2 fruit fly cellular contexts compared by ENCODE assay signal in genomic region chr3L:12804730-12805170, dm6.
TF ChIP-seq lines count a peak whose summit lies in the region.

Gene Atg1 (minus strand): TSS chr3L:12805116.

TF ChIP-seq in whole organism, adult, 20 proteins besides CTCF, POLR2A, EP300 and RAD21 (continued from another document):
- TF ChIP-seq CG33017 (tag; optimal IDR thresholded peaks at IDR 0.05; lab: Kevin White, UChicago), result no peak
TF ChIP-seq in whole organism, adult: peak in this region for 7.

TF ChIP-seq in whole organism, embryonic, 481 proteins besides CTCF, POLR2A, EP300 and RAD21 (continued from another document and continues in another):
- TF ChIP-seq Hmr (GFP tag; optimal IDR thresholded peaks at IDR 0.05; lab: Kevin White, UChicago) (peak; percentile 37), Atf6 (GFP tag; IDR thresholded peaks at IDR 0.05; lab: Robert Waterston, UW) (0 out of 2 replicates have a peak, but pooled peaks have one; percentile 42), so (GFP tag; IDR thresholded peaks at IDR 0.05; lab: Robert Waterston, UW) (0 out of 3 replicates have a peak, but pooled peaks have one; percentile 42), Hr39 (optimal IDR thresholded peaks at IDR 0.05; lab: Kevin White, UChicago) (no peak), CG2678 (tag; optimal IDR thresholded peaks at IDR 0.05; lab: Kevin White, UChicago) (peak; percentile 15), slp2 (GFP tag; optimal IDR thresholded peaks at IDR 0.05; lab: Kevin White, UChicago) (no peak), crol (GFP tag; IDR thresholded peaks at IDR 0.05; lab: Robert Waterston, UW) (peak; percentile 16; the same call in 1 of the 2 replicates), her (GFP tag; optimal IDR thresholded peaks at IDR 0.05; lab: Kevin White, UChicago) (peak; percentile 51), CG12769 (tag; optimal IDR thresholded peaks at IDR 0.05; lab: Kevin White, UChicago) (peak; percentile 25), stwl (tag; optimal IDR thresholded peaks at IDR 0.05; lab: Kevin White, UChicago) (peak; percentile 1), CG10147 (GFP tag; optimal IDR thresholded peaks at IDR 0.05; lab: Kevin White, UChicago) (peak; percentile 16), E2f1 (GFP tag; IDR thresholded peaks at IDR 0.05; lab: Robert Waterston, UW) (no peak), az2 (GFP tag; optimal IDR thresholded peaks at IDR 0.05; lab: Kevin White, UChicago) (no peak), hkb (optimal IDR thresholded peaks at IDR 0.05; lab: Kevin White, UChicago) (no peak), hkb (GFP tag; IDR thresholded peaks at IDR 0.05; lab: Robert Waterston, UW) (peak; percentile 8; the same call in 1 of the 2 replicates), NfI (GFP tag; optimal IDR thresholded peaks at IDR 0.05; lab: Kevin White, UChicago) (no peak), CG13287 (GFP tag; IDR thresholded peaks at IDR 0.05; lab: Robert Waterston, UW; ENCODE audit: partially characterized antibody) (peak; percentile 19; the same call in 1 of the 2 replicates), Hr51 (GFP tag; optimal IDR thresholded peaks at IDR 0.05; lab: Kevin White, UChicago) (no peak), HLH3B (GFP tag; IDR thresholded peaks at IDR 0.05; lab: Robert Waterston, UW) (no peak), CG18011 (GFP tag; optimal IDR thresholded peaks at IDR 0.05; lab: Kevin White, UChicago) (no peak), cg (GFP tag; optimal IDR thresholded peaks at IDR 0.05; lab: Kevin White, UChicago) (peak; percentile 61), CG17829 (tag; optimal IDR thresholded peaks at IDR 0.05; lab: Kevin White, UChicago) (peak; percentile 22), dmrt11E (tag; optimal IDR thresholded peaks at IDR 0.05; lab: Kevin White, UChicago) (no peak), Bdp1 (GFP tag; optimal IDR thresholded peaks at IDR 0.05; lab: Kevin White, UChicago) (no peak), GATAe (GFP tag; conservative IDR thresholded peaks at IDR 0.05; lab: Robert Waterston, UW) (no peak), CG8924 (tag; optimal IDR thresholded peaks at IDR 0.05; lab: Kevin White, UChicago) (peak; percentile 3), HLHmδ (GFP tag; optimal IDR thresholded peaks at IDR 0.05; lab: Kevin White, UChicago) (peak; percentile 51), ERR (GFP tag; optimal IDR thresholded peaks at IDR 0.05; lab: Kevin White, UChicago) (no peak), cad (GFP tag; optimal IDR thresholded peaks at IDR 0.05; lab: Kevin White, UChicago) (no peak), B-H1 (GFP tag; IDR thresholded peaks at IDR 0.05; lab: Robert Waterston, UW) (no peak), CG32772 (GFP tag; IDR thresholded peaks at IDR 0.05; lab: Robert Waterston, UW) (no peak), CG10959 (GFP tag; IDR thresholded peaks at IDR 0.05; lab: Robert Waterston, UW) (no peak), CG8765 (GFP tag; IDR thresholded peaks at IDR 0.05; lab: Robert Waterston, UW) (no peak), Deaf1 (tag; optimal IDR thresholded peaks at IDR 0.05; lab: Kevin White, UChicago) (peak; percentile 8), esg (GFP tag; conservative IDR thresholded peaks at IDR 0.05; lab: Robert Waterston, UW) (no peak), mld (GFP tag; IDR thresholded peaks at IDR 0.05; lab: Robert Waterston, UW; ENCODE audit: partially characterized antibody) (no peak), CkIIα-i1 (GFP tag; IDR thresholded peaks at IDR 0.05; lab: Robert Waterston, UW) (no peak), CG2199 (GFP tag; IDR thresholded peaks at IDR 0.05; lab: Robert Waterston, UW) (0 out of 3 replicates have a peak, but pooled peaks have one; percentile 27), CG42726 (GFP tag; IDR thresholded peaks at IDR 0.05; lab: Robert Waterston, UW; ENCODE audit: partially characterized antibody) (peak; percentile 53; the same call in 1 of the 2 replicates), Lim3 (GFP tag; IDR thresholded peaks at IDR 0.05; lab: Robert Waterston, UW) (no peak), CG8478 (optimal IDR thresholded peaks at IDR 0.05; lab: Kevin White, UChicago) (no peak), Ptx1 (GFP tag; IDR thresholded peaks at IDR 0.05; lab: Robert Waterston, UW) (no peak), CG15601 (tag; optimal IDR thresholded peaks at IDR 0.05; lab: Kevin White, UChicago) (no peak), CG14860 (GFP tag; IDR thresholded peaks at IDR 0.05; lab: Robert Waterston, UW; ENCODE audit: partially characterized antibody) (no peak), fru (optimal IDR thresholded peaks at IDR 0.05; lab: Kevin White, UChicago) (no peak), D19A (tag; optimal IDR thresholded peaks at IDR 0.05; lab: Kevin White, UChicago) (peak; percentile 13), gfzf (GFP tag; optimal IDR thresholded peaks at IDR 0.05; lab: Kevin White, UChicago) (peak; percentile 74), lbe (GFP tag; optimal IDR thresholded peaks at IDR 0.05; lab: Kevin White, UChicago) (no peak), dm (GFP tag; optimal IDR thresholded peaks at IDR 0.05; lab: Kevin White, UChicago) (no peak), CG2202 (tag; optimal IDR thresholded peaks at IDR 0.05; lab: Kevin White, UChicago) (no peak), Ada2b (GFP tag; IDR thresholded peaks at IDR 0.05; lab: Robert Waterston, UW) (no peak), gem (tag; optimal IDR thresholded peaks at IDR 0.05; lab: Kevin White, UChicago) (no peak), peb (GFP tag; IDR thresholded peaks at IDR 0.05; lab: Robert Waterston, UW) (no peak), ap (GFP tag; IDR thresholded peaks at IDR 0.05; lab: Robert Waterston, UW) (no peak), sr (GFP tag; IDR thresholded peaks at IDR 0.05; lab: Robert Waterston, UW) (peak; percentile 88), CoRest (tag; optimal IDR thresholded peaks at IDR 0.05; lab: Kevin White, UChicago) (no peak), ATbp (GFP tag; optimal IDR thresholded peaks at IDR 0.05; lab: Kevin White, UChicago) (no peak), CG7357 (GFP tag; IDR thresholded peaks at IDR 0.05; lab: Robert Waterston, UW) (no peak), CG6791 (GFP tag; IDR thresholded peaks at IDR 0.05; lab: Robert Waterston, UW; ENCODE audit: partially characterized antibody) (no peak; the same call in 2 of the 3 replicates), Blimp-1 (GFP tag; optimal IDR thresholded peaks at IDR 0.05; lab: Kevin White, UChicago) (no peak), Trl (optimal IDR thresholded peaks at IDR 0.05; lab: Kevin White, UChicago) (peak in 1 of 2 experiments; percentile 69), Trl (GFP tag; optimal IDR thresholded peaks at IDR 0.05; lab: Kevin White, UChicago) (no peak), CG9797 (GFP tag; optimal IDR thresholded peaks at IDR 0.05; lab: Kevin White, UChicago) (peak; percentile 69), ken (GFP tag; IDR thresholded peaks at IDR 0.05; lab: Robert Waterston, UW) (peak; percentile 39; the same call in 1 of the 3 replicates), CG17802 (tag; optimal IDR thresholded peaks at IDR 0.05; lab: Kevin White, UChicago) (no peak), zen2 (GFP tag; IDR thresholded peaks at IDR 0.05; lab: Robert Waterston, UW; ENCODE audit: partially characterized antibody) (no peak), B-H2 (GFP tag; optimal IDR thresholded peaks at IDR 0.05; lab: Kevin White, UChicago) (no peak), Spps (tag; optimal IDR thresholded peaks at IDR 0.05; lab: Kevin White, UChicago) (no peak), CG10321 (GFP tag; IDR thresholded peaks at IDR 0.05; lab: Robert Waterston, UW) (no peak), kni (GFP tag; optimal IDR thresholded peaks at IDR 0.05; lab: Kevin White, UChicago) (no peak), CG3847 (GFP tag; IDR thresholded peaks at IDR 0.05; lab: Robert Waterston, UW) (peak; percentile 33; the same call in 1 of the 2 replicates), NFAT (GFP tag; IDR thresholded peaks at IDR 0.05; lab: Robert Waterston, UW) (peak; percentile 37; the same call in 1 of the 2 replicates), CG8290 (GFP tag; optimal IDR thresholded peaks at IDR 0.05; lab: Kevin White, UChicago) (peak; percentile 17), CG8290 (tag; optimal IDR thresholded peaks at IDR 0.05; lab: Kevin White, UChicago) (peak in 1 of 2 experiments; percentile 60), CG31441 (GFP tag; IDR thresholded peaks at IDR 0.05; lab: Robert Waterston, UW) (no peak; the same call in 1 of the 2 replicates), Rfx (GFP tag; IDR thresholded peaks at IDR 0.05; lab: Robert Waterston, UW) (peak; percentile 48; the same call in 1 of the 2 replicates), Meics (GFP tag; optimal IDR thresholded peaks at IDR 0.05; lab: Kevin White, UChicago) (no peak), nerfin-2 (GFP tag; IDR thresholded peaks at IDR 0.05; lab: Robert Waterston, UW; ENCODE audit: partially characterized antibody) (peak; percentile 19; the same call in 1 of the 2 replicates), CG12104 (GFP tag; optimal IDR thresholded peaks at IDR 0.05; lab: Kevin White, UChicago) (no peak), MTF-1 (GFP tag; optimal IDR thresholded peaks at IDR 0.05; lab: Kevin White, UChicago; ENCODE audit: borderline replicate concordance) (peak; percentile 33), CG5245 (GFP tag; optimal IDR thresholded peaks at IDR 0.05; lab: Kevin White, UChicago) (no peak), CG10267 (tag; optimal IDR thresholded peaks at IDR 0.05; lab: Kevin White, UChicago) (peak; percentile 7), CG16863 (GFP tag; optimal IDR thresholded peaks at IDR 0.05; lab: Kevin White, UChicago) (no peak), shn (GFP tag; optimal IDR thresholded peaks at IDR 0.05; lab: Kevin White, UChicago) (no peak), CG12299 (tag; optimal IDR thresholded peaks at IDR 0.05; lab: Kevin White, UChicago) (no peak), CG32532 (GFP tag; IDR thresholded peaks at IDR 0.05; lab: Robert Waterston, UW) (peak; percentile 13; the same call in 1 of the 2 replicates), CG3726 (GFP tag; IDR thresholded peaks at IDR 0.05; lab: Robert Waterston, UW) (no peak), trem (tag; optimal IDR thresholded peaks at IDR 0.05; lab: Kevin White, UChicago) (peak; percentile 3), caup (GFP tag; optimal IDR thresholded peaks at IDR 0.05; lab: Kevin White, UChicago; ENCODE audit: severe bottlenecking) (peak; percentile 46), Hsf (GFP tag; optimal IDR thresholded peaks at IDR 0.05; lab: Kevin White, UChicago) (no peak), Asciz (GFP tag; optimal IDR thresholded peaks at IDR 0.05; lab: Kevin White, UChicago) (no peak), CG14667 (GFP tag; IDR thresholded peaks at IDR 0.05; lab: Robert Waterston, UW) (no peak), eyg (GFP tag; optimal IDR thresholded peaks at IDR 0.05; lab: Kevin White, UChicago) (no peak), CG15696 (tag; optimal IDR thresholded peaks at IDR 0.05; lab: Kevin White, UChicago) (no peak), CG18599 (GFP tag; optimal IDR thresholded peaks at IDR 0.05; lab: Kevin White, UChicago) (peak; percentile 26), CG32767 (GFP tag; IDR thresholded peaks at IDR 0.05; lab: Robert Waterston, UW) (no peak), Ets65A (GFP tag; lab: Kevin White, UChicago) (no peak), Lhr (GFP tag; optimal IDR thresholded peaks at IDR 0.05; lab: Kevin White, UChicago) (peak; percentile 20), unpg (GFP tag; optimal IDR thresholded peaks at IDR 0.05; lab: Kevin White, UChicago) (no peak), MESR4 (GFP tag; optimal IDR thresholded peaks at IDR 0.05; lab: Kevin White, UChicago) (peak; percentile 71), Rx (GFP tag; IDR thresholded peaks at IDR 0.05; lab: Robert Waterston, UW) (no peak), Gsc (GFP tag; IDR thresholded peaks at IDR 0.05; lab: Robert Waterston, UW) (no peak), CG12071 (GFP tag; optimal IDR thresholded peaks at IDR 0.05; lab: Kevin White, UChicago) (peak; percentile 22), maf-S (GFP tag; optimal IDR thresholded peaks at IDR 0.05; lab: Kevin White, UChicago) (no peak), zf30C (GFP tag; optimal IDR thresholded peaks at IDR 0.05; lab: Kevin White, UChicago) (peak; percentile 10), CG4282 (GFP tag; optimal IDR thresholded peaks at IDR 0.05; lab: Kevin White, UChicago) (peak; percentile 17), CG7928 (GFP tag; optimal IDR thresholded peaks at IDR 0.05; lab: Kevin White, UChicago) (no peak), run (tag; optimal IDR thresholded peaks at IDR 0.05; lab: Kevin White, UChicago) (no peak), Sox100B (GFP tag; optimal IDR thresholded peaks at IDR 0.05; lab: Kevin White, UChicago) (no peak), mirr (GFP tag; optimal IDR thresholded peaks at IDR 0.05; lab: Kevin White, UChicago) (peak; percentile 7), Gug (GFP tag; IDR thresholded peaks at IDR 0.05; lab: Robert Waterston, UW) (no peak), MBD-R2 (GFP tag; IDR thresholded peaks at IDR 0.05; lab: Robert Waterston, UW) (peak; percentile 26; the same call in 1 of the 2 replicates), CG10543 (GFP tag; optimal IDR thresholded peaks at IDR 0.05; lab: Kevin White, UChicago) (no peak), Med (GFP tag; lab: Kevin White, UChicago) (peak; percentile 85), H15 (GFP tag; IDR thresholded peaks at IDR 0.05; lab: Robert Waterston, UW) (no peak), CG1603 (tag; optimal IDR thresholded peaks at IDR 0.05; lab: Kevin White, UChicago) (peak; percentile 23), ranshi (GFP tag; IDR thresholded peaks at IDR 0.05; lab: Robert Waterston, UW) (0 out of 2 replicates have a peak, but pooled peaks have one; percentile 10), abd-A (tag; optimal IDR thresholded peaks at IDR 0.05; lab: Kevin White, UChicago) (no peak), dmrt99B (tag; optimal IDR thresholded peaks at IDR 0.05; lab: Kevin White, UChicago) (no peak), bbx (GFP tag; IDR thresholded peaks at IDR 0.05; lab: Robert Waterston, UW; ENCODE audit: partially characterized antibody) (peak; percentile 46; the same call in 1 of the 2 replicates), exex (tag; optimal IDR thresholded peaks at IDR 0.05; lab: Kevin White, UChicago) (peak; percentile 71), CG7963 (GFP tag; IDR thresholded peaks at IDR 0.05; lab: Robert Waterston, UW; ENCODE audit: partially characterized antibody) (no peak), CG7839 (tag; optimal IDR thresholded peaks at IDR 0.05; lab: Kevin White, UChicago) (no peak), disco-r (GFP tag; optimal IDR thresholded peaks at IDR 0.05; lab: Kevin White, UChicago) (no peak), Bgb (GFP tag; IDR thresholded peaks at IDR 0.05; lab: Robert Waterston, UW; ENCODE audit: partially characterized antibody) (peak; percentile 51; the same call in 1 of the 2 replicates), Doc3 (GFP tag; IDR thresholded peaks at IDR 0.05; lab: Robert Waterston, UW; ENCODE audit: partially characterized antibody) (no peak), Hand (GFP tag; optimal IDR thresholded peaks at IDR 0.05; lab: Kevin White, UChicago) (peak; percentile 27), sd (tag; optimal IDR thresholded peaks at IDR 0.05; lab: Kevin White, UChicago) (no peak), sna (GFP tag; IDR thresholded peaks at IDR 0.05; lab: Robert Waterston, UW; ENCODE audit: partially characterized antibody) (no peak)
